Fruit fly (Drosophila melanogaster): ENCODE results near the gene CG13318.
A peak's percentile ranks its signal among the peaks of the same experiment; 100 is the strongest.

Gene CG13318

dm6 chr3R:8812342-8812966 is 40.0 kb upstream of the CG13318 start (continued):
- TF ChIP-seq CG11504 (tag; optimal IDR thresholded peaks at IDR 0.05) = peak; percentile 44
- 0 out of 3 replicates have a peak, but pooled peaks have one; percentile 4 for TF ChIP-seq ken (GFP tag; IDR thresholded peaks at IDR 0.05)
- TF ChIP-seq CG34376 (GFP tag; optimal IDR thresholded peaks at IDR 0.05) = no peak
- TF ChIP-seq CG4707 (GFP tag; optimal IDR thresholded peaks at IDR 0.05) = peak; percentile 51
- no peak for TF ChIP-seq CG17186 (GFP tag; optimal IDR thresholded peaks at IDR 0.05)
- TF ChIP-seq jigr1 (GFP tag; IDR thresholded peaks at IDR 0.05) = no peak
- no peak for TF ChIP-seq CG6791 (GFP tag; IDR thresholded peaks at IDR 0.05; ENCODE audit: partially characterized antibody)
- no peak for TF ChIP-seq bowl (GFP tag; IDR thresholded peaks at IDR 0.05)
- TF ChIP-seq Rx (GFP tag; IDR thresholded peaks at IDR 0.05) = no peak; the same call in 1 of the 2 replicates
- TF ChIP-seq Six4 (GFP tag; optimal IDR thresholded peaks at IDR 0.05) = peak; percentile 14
- 0 out of 2 replicates have a peak, but pooled peaks have one; percentile 14 for TF ChIP-seq wor (GFP tag; IDR thresholded peaks at IDR 0.05)
- no peak for TF ChIP-seq dan (GFP tag; IDR thresholded peaks at IDR 0.05)
- TF ChIP-seq tin (GFP tag; optimal IDR thresholded peaks at IDR 0.05) = peak; percentile 19
- TF ChIP-seq CkIIα-i1 (GFP tag; IDR thresholded peaks at IDR 0.05) = no peak
- TF ChIP-seq Hmx (GFP tag; optimal IDR thresholded peaks at IDR 0.05) = no peak
- no peak for TF ChIP-seq Doc3 (GFP tag; IDR thresholded peaks at IDR 0.05; ENCODE audit: partially characterized antibody)
- TF ChIP-seq CG11398 (GFP tag; optimal IDR thresholded peaks at IDR 0.05) = peak; percentile 11
- TF ChIP-seq Antp (GFP tag; optimal IDR thresholded peaks at IDR 0.05) = peak; percentile 36
- peak; percentile 19 for TF ChIP-seq Ssrp (tag; optimal IDR thresholded peaks at IDR 0.05)
- TF ChIP-seq usp (GFP tag; optimal IDR thresholded peaks at IDR 0.05) = no peak
- no peak for TF ChIP-seq p53 (GFP tag; optimal IDR thresholded peaks at IDR 0.05)
- no peak for TF ChIP-seq prd (optimal IDR thresholded peaks at IDR 0.05)
- peak; percentile 75 for TF ChIP-seq prd (GFP tag; IDR thresholded peaks at IDR 0.05)
- no peak for TF ChIP-seq fu2 (GFP tag; optimal IDR thresholded peaks at IDR 0.05)
- no peak for TF ChIP-seq CG17912 (GFP tag; optimal IDR thresholded peaks at IDR 0.05)
- no peak for TF ChIP-seq fd102C (GFP tag; optimal IDR thresholded peaks at IDR 0.05)
- TF ChIP-seq Ets97D (GFP tag; optimal IDR thresholded peaks at IDR 0.05) = no peak
- no peak for TF ChIP-seq Dek (tag; optimal IDR thresholded peaks at IDR 0.05)
- TF ChIP-seq zen2 (GFP tag; IDR thresholded peaks at IDR 0.05; ENCODE audit: partially characterized antibody) = no peak
- TF ChIP-seq az2 (GFP tag; optimal IDR thresholded peaks at IDR 0.05) = peak; percentile 19
- no peak for TF ChIP-seq ham (GFP tag; IDR thresholded peaks at IDR 0.05)
- TF ChIP-seq nom (GFP tag; optimal IDR thresholded peaks at IDR 0.05) = peak; percentile 40
- TF ChIP-seq unpg (GFP tag; optimal IDR thresholded peaks at IDR 0.05) = peak; percentile 40
- peak; percentile 42 for TF ChIP-seq CG14965 (GFP tag; optimal IDR thresholded peaks at IDR 0.05; ENCODE audit: borderline replicate concordance)
- no peak for TF ChIP-seq CG9797 (GFP tag; optimal IDR thresholded peaks at IDR 0.05)
- TF ChIP-seq br (optimal IDR thresholded peaks at IDR 0.05) = no peak
- no peak for TF ChIP-seq vfl (GFP tag; optimal IDR thresholded peaks at IDR 0.05)
- peak; percentile 63 for TF ChIP-seq CG10979 (tag; optimal IDR thresholded peaks at IDR 0.05)
- TF ChIP-seq sens (GFP tag) = peak; percentile 92
- no peak; the same call in 1 of the 2 replicates for TF ChIP-seq CG4404 (GFP tag; IDR thresholded peaks at IDR 0.05)
- peak; percentile 44 for TF ChIP-seq ATbp (GFP tag; optimal IDR thresholded peaks at IDR 0.05)
- TF ChIP-seq CG12104 (GFP tag; optimal IDR thresholded peaks at IDR 0.05) = no peak
- TF ChIP-seq ems (GFP tag; optimal IDR thresholded peaks at IDR 0.05) = no peak
- TF ChIP-seq CG17568 (GFP tag; optimal IDR thresholded peaks at IDR 0.05) = peak; percentile 28
- TF ChIP-seq ab (GFP tag; optimal IDR thresholded peaks at IDR 0.05) = no peak
- TF ChIP-seq chif (GFP tag; optimal IDR thresholded peaks at IDR 0.05) = peak in 1 of 2 experiments; percentile 38
- no peak for TF ChIP-seq so (GFP tag; IDR thresholded peaks at IDR 0.05)
- TF ChIP-seq CG12769 (tag; optimal IDR thresholded peaks at IDR 0.05) = peak; percentile 46
- peak; percentile 35; the same call in 1 of the 2 replicates for TF ChIP-seq CG11085 (GFP tag; IDR thresholded peaks at IDR 0.05)
- no peak for TF ChIP-seq NC2β (GFP tag; optimal IDR thresholded peaks at IDR 0.05)
- no peak for TF ChIP-seq ftz-f1 (GFP tag; optimal IDR thresholded peaks at IDR 0.05)

Data from whole organism, embryonic.